Fruit fly (Drosophila melanogaster) whole organism, pupa: ENCODE data around the gene CG2983.

Source experiments
- CG10348 ChIP-seq: fragments of 200-800 bp; sonication (Bioruptor generic); IDR thresholded peaks from 2 replicates; pipeline ENCODE4 v1.3.6; 2022; ENCODE audit warnings: missing biosample characterization, missing genetic modification characterization
- CG12605 ChIP-seq: fragments of 200-800 bp; sonication (Bioruptor generic); IDR thresholded peaks from 2 replicates; pipeline ENCODE4 v1.3.6; 2022; ENCODE audit warnings: missing biosample characterization, missing genetic modification characterization
- CG13204 ChIP-seq: fragments of 200-800 bp; sonication (Bioruptor generic); optimal IDR thresholded peaks from 2 replicates; lab custom pipeline; 2018; ENCODE audit warnings: missing biosample characterization, mild to moderate bottlenecking, missing genetic modification characterization, moderate library complexity
- CG14655 ChIP-seq: fragments of 200-800 bp; sonication (Bioruptor generic); optimal IDR thresholded peaks from 3 replicates; lab custom pipeline; 2017; ENCODE audit warnings: mild to moderate bottlenecking, missing biosample characterization, missing genetic modification reagents, missing genetic modification characterization
- CG15710 ChIP-seq: fragments of 200-800 bp; sonication (Bioruptor generic); optimal IDR thresholded peaks from 2 replicates; lab custom pipeline; 2018; ENCODE audit warnings: missing biosample characterization, mild to moderate bottlenecking, missing genetic modification characterization, moderate library complexity
- CG17806 ChIP-seq: fragments of 200-800 bp; sonication (Bioruptor generic); optimal IDR thresholded peaks from 2 replicates; lab custom pipeline; 2018; ENCODE audit warnings: missing biosample characterization, mild to moderate bottlenecking, missing genetic modification characterization, moderate library complexity
- CG32121 ChIP-seq: fragments of 200-800 bp; sonication (Bioruptor generic); IDR thresholded peaks from 2 replicates; pipeline ENCODE4 v1.3.6; 2022; ENCODE audit warnings: missing biosample characterization, missing genetic modification characterization
- CG34367 ChIP-seq: fragments of 200-800 bp; sonication (Bioruptor generic); optimal IDR thresholded peaks from 2 replicates; lab custom pipeline; 2018; ENCODE audit warnings: missing biosample characterization, mild to moderate bottlenecking, missing genetic modification characterization
- CG4496 ChIP-seq: fragments of 200-800 bp; sonication (Bioruptor generic); IDR thresholded peaks from 3 replicates; pipeline ENCODE4 v1.3.6; 2022; ENCODE audit warnings: missing biosample characterization, missing genetic modification characterization
- CG8159 ChIP-seq: fragments of 200-800 bp; sonication (Bioruptor generic); optimal IDR thresholded peaks from 3 replicates; lab custom pipeline; 2018; ENCODE audit warnings: missing biosample characterization, mild to moderate bottlenecking, missing genetic modification characterization, moderate library complexity
- CG8301 ChIP-seq: fragments of 200-800 bp; sonication (Bioruptor generic); optimal IDR thresholded peaks from 2 replicates; lab custom pipeline; 2018; ENCODE audit warnings: missing biosample characterization, mild to moderate bottlenecking, missing genetic modification characterization
- CG9948 ChIP-seq: fragments of 200-800 bp; sonication (Bioruptor generic); optimal IDR thresholded peaks from 2 replicates; lab custom pipeline; 2018; ENCODE audit warnings: missing biosample characterization, mild to moderate bottlenecking, missing genetic modification characterization, moderate library complexity
- D1 ChIP-seq: fragments of 200-800 bp; sonication (Bioruptor generic); optimal IDR thresholded peaks from 2 replicates; lab custom pipeline; 2018; ENCODE audit warnings: missing biosample characterization, mild to moderate bottlenecking, missing genetic modification characterization, moderate library complexity
- EcR ChIP-seq: fragments of 200-800 bp; sonication (Bioruptor generic); optimal IDR thresholded peaks from 3 replicates; lab custom pipeline; 2019; ENCODE audit warnings: missing biosample characterization, missing genetic modification characterization, mild to moderate bottlenecking, moderate library complexity, missing genetic modification reagents
- Ets98B ChIP-seq: fragments of 200-800 bp; sonication (Bioruptor generic); IDR thresholded peaks from 2 replicates; pipeline ENCODE4 v1.3.6; 2022; ENCODE audit warnings: missing biosample characterization, missing genetic modification characterization
- Pif1A ChIP-seq: fragments of 200-800 bp; sonication (Bioruptor generic); optimal IDR thresholded peaks from 3 replicates; lab custom pipeline; 2016; ENCODE audit warnings: missing biosample characterization, missing genetic modification characterization
- Pif1B ChIP-seq: fragments of 200-800 bp; sonication (Bioruptor generic); optimal IDR thresholded peaks from 3 replicates; lab custom pipeline; 2016; ENCODE audit warnings: missing biosample characterization, missing genetic modification characterization
- Snoo ChIP-seq: fragments of 200-800 bp; sonication (Bioruptor generic); optimal IDR thresholded peaks from 3 replicates; lab custom pipeline; 2017; ENCODE audit warnings: missing biosample characterization, mild to moderate bottlenecking, missing genetic modification characterization, inconsistent platforms
- fd96Ca ChIP-seq: fragments of 200-800 bp; sonication (Bioruptor generic); IDR thresholded peaks from 3 replicates; pipeline ENCODE4 v1.3.6; 2022; ENCODE audit warnings: missing biosample characterization, missing genetic modification characterization
- gl ChIP-seq: fragments of 200-800 bp; sonication (Bioruptor generic); optimal IDR thresholded peaks from 2 replicates; lab custom pipeline; 2018; ENCODE audit warnings: missing biosample characterization, mild to moderate bottlenecking, missing genetic modification characterization
- rn ChIP-seq: fragments of 200-800 bp; sonication (Bioruptor generic); IDR thresholded peaks from 2 replicates; pipeline ENCODE4 v1.3.6; 2022; ENCODE audit warnings: missing biosample characterization, missing genetic modification characterization

CG2983 gene

DNA sequence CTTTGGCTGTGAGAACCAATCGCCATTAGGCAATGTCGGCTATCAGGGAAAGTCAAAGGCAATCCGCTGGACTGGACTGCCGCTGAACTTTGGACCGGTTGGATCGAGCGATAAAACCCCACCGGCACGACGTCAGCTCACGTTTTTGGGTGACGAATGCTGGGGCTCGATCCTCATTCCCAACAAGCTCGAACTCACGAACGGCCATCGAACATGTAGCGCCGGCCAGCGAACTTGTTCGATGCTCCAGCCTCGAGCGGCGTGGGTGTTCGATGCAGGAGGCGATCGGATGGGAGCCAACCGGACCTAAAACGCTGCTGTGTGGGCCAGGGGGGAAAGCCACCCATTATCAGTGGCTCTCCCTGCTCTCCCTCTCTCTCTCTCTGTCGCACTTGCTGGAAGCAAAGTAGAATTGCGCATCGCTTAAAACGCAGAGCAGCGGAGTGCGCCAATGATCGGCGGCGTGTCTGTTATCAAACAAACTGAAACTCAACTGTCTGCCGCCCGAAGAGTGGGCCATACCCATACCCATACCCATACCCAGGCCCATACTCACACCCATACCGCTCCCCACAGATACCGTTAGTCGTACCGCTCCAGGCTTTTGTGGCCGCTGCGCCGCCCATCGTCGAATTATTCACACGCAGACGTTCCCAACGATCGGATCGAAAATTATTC, 42.7 kb upstream of the CG2983 start, which contains the start of gene daw:
TSS of gene daw (plus strand) at position 628 of the 678 bp plus-strand sequence.
- no peak for TF ChIP-seq CG15710 (tag; lab: Kevin White, UChicago)
- TF ChIP-seq fd96Ca (GFP tag; lab: Robert Waterston, UW) = no peak
- TF ChIP-seq EcR (GFP tag; lab: Kevin White, UChicago) = peak; percentile 27
- peak; percentile 49 for TF ChIP-seq Snoo
- peak; percentile 77 for TF ChIP-seq Pif1A
- TF ChIP-seq CG34367 = peak; percentile 41
- TF ChIP-seq CG8301 (tag; lab: Kevin White, UChicago) = peak; percentile 42
- TF ChIP-seq CG17806 = peak; percentile 10
- TF ChIP-seq Pif1B (GFP tag; lab: Kevin White, UChicago) = peak; percentile 79
- TF ChIP-seq CG10348 (GFP tag; lab: Robert Waterston, UW) = no peak
- TF ChIP-seq D1 (tag; lab: Kevin White, UChicago) = no peak
- TF ChIP-seq gl (tag; lab: Kevin White, UChicago) = peak; percentile 88
- peak; percentile 55 for TF ChIP-seq CG14655 (GFP tag; lab: Kevin White, UChicago)
- peak; percentile 99 for TF ChIP-seq CG13204 (GFP tag; lab: Kevin White, UChicago)
- 0 out of 2 replicates have a peak, but pooled peaks have one; percentile 26 for TF ChIP-seq CG32121 (GFP tag; lab: Robert Waterston, UW)
- peak; percentile 61 for TF ChIP-seq CG12605 (GFP tag; lab: Robert Waterston, UW)
- no peak for TF ChIP-seq CG9948 (tag; lab: Kevin White, UChicago)
- peak; percentile 27 for TF ChIP-seq CG8159 (tag; lab: Kevin White, UChicago)
- peak; percentile 72 for TF ChIP-seq Ets98B
- peak; percentile 85 for TF ChIP-seq CG4496 (GFP tag; lab: Robert Waterston, UW)
- no peak for TF ChIP-seq rn (GFP tag; lab: Robert Waterston, UW)

dm6 chr2L:2806190-2806763, 41.2 kb upstream of the CG2983 start:
- TF ChIP-seq CG34367 (peak; percentile 34), Snoo (peak; percentile 29), CG15710 (tag; lab: Kevin White, UChicago) (peak; percentile 1), CG13204 (GFP tag; lab: Kevin White, UChicago) (peak; percentile 91), CG12605 (GFP tag; lab: Robert Waterston, UW) (no peak), CG8159 (tag; lab: Kevin White, UChicago) (peak; percentile 30), EcR (GFP tag; lab: Kevin White, UChicago) (peak; percentile 95), CG17806 (no peak), Pif1A (peak; percentile 21), fd96Ca (GFP tag; lab: Robert Waterston, UW) (no peak), CG8301 (tag; lab: Kevin White, UChicago) (peak; percentile 17), CG9948 (tag; lab: Kevin White, UChicago) (no peak), gl (tag; lab: Kevin White, UChicago) (peak; percentile 88), CG32121 (GFP tag; lab: Robert Waterston, UW) (no peak), Pif1B (GFP tag; lab: Kevin White, UChicago) (peak; percentile 20), CG14655 (GFP tag; lab: Kevin White, UChicago) (peak; percentile 45), rn (GFP tag; lab: Robert Waterston, UW) (no peak), CG4496 (GFP tag; lab: Robert Waterston, UW) (0 out of 3 replicates have a peak, but pooled peaks have one; percentile 38), Ets98B (peak; percentile 44; the same call in 1 of the 2 replicates), D1 (tag; lab: Kevin White, UChicago) (no peak), CG10348 (GFP tag; lab: Robert Waterston, UW) (no peak)

- no peak for TF ChIP-seq rn (GFP tag; lab: Robert Waterston, UW)
- no peak for TF ChIP-seq D1 (tag; lab: Kevin White, UChicago)
- TF ChIP-seq Snoo = no peak
- no peak for TF ChIP-seq Ets98B
- no peak for TF ChIP-seq EcR (GFP tag; lab: Kevin White, UChicago)
- TF ChIP-seq CG9948 (tag; lab: Kevin White, UChicago) = no peak
- TF ChIP-seq CG12605 (GFP tag; lab: Robert Waterston, UW) = no peak
- TF ChIP-seq CG17806 = no peak
- TF ChIP-seq gl (tag; lab: Kevin White, UChicago) = no peak
- no peak for TF ChIP-seq fd96Ca (GFP tag; lab: Robert Waterston, UW)
- TF ChIP-seq CG15710 (tag; lab: Kevin White, UChicago) = no peak
- no peak for TF ChIP-seq CG10348 (GFP tag; lab: Robert Waterston, UW)
- TF ChIP-seq CG8301 (tag; lab: Kevin White, UChicago) = no peak
- no peak for TF ChIP-seq Pif1A
- TF ChIP-seq CG4496 (GFP tag; lab: Robert Waterston, UW) = no peak
- no peak for TF ChIP-seq CG8159 (tag; lab: Kevin White, UChicago)
- TF ChIP-seq CG14655 (GFP tag; lab: Kevin White, UChicago) = no peak
- TF ChIP-seq, all 21 proteins: peak for 0
These were observed 39.8 kb upstream of the CG2983 start for dm6 chr2L:2807597-2807996.

- peak; percentile 54 for TF ChIP-seq CG13204 (GFP tag; lab: Kevin White, UChicago)
- TF ChIP-seq Ets98B = peak; percentile 37; the same call in 1 of the 2 replicates
- peak; percentile 44 for TF ChIP-seq CG12605 (GFP tag; lab: Robert Waterston, UW)
- no peak for TF ChIP-seq CG15710 (tag; lab: Kevin White, UChicago)
- no peak for TF ChIP-seq CG14655 (GFP tag; lab: Kevin White, UChicago)
- peak; percentile 67 for TF ChIP-seq CG4496 (GFP tag; lab: Robert Waterston, UW)
These were observed 39.3 kb upstream of the CG2983 start for dm6 chr2L:2808038-2808699.
